Worm (Caenorhabditis elegans) whole organism, L4/young adult: ENCODE data around the gene srlf-37.

ENCODE experiments used
- W03F9.2 ChIP-seq: fragments of 150-350 bp; optimal IDR thresholded peaks from 2 replicates; lab custom pipeline; 2014; ENCODE audit warnings: missing biosample characterization, missing genetic modification characterization
- dao-5 ChIP-seq: sonication (generic microtip); optimal IDR thresholded peaks from 2 replicates; lab custom pipeline; 2016; ENCODE audit warnings: missing genotype, missing genetic modification characterization, moderate library complexity, missing compliant biosample characterization
- him-1 ChIP-seq: sonication (generic microtip); optimal IDR thresholded peaks from 2 replicates; lab custom pipeline; 2016; ENCODE audit warnings: missing genotype, missing genetic modification reagents, missing genetic modification characterization, missing compliant biosample characterization

DNA sequence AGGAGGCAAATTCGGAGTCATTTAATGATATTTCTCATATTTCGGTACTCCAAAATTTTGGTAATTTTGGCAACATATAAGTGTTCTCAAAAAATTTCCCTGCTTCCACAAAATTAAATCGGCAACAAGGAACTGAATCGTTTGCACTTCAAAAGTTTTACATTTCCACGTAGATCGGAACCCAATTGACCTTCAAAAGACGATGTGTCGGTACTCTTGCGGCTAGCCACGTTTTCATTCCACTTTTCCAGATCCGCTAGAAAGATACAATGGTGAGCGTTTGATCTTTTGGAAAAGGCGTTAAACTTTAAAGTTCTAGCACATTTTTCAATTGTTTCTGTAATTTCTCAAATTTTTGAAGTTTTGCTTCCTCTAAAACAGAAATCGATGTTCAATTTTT is 7.1 kb downstream of the srlf-37 start:
- TF ChIP-seq W03F9.2 (no peak), dao-5 (tag; lab: Kevin White, UChicago) (no peak), him-1 (tag; lab: Kevin White, UChicago) (no peak)
